Worm (Caenorhabditis elegans) whole organism, L2 larva: ENCODE data around the gene C13F10.6.

Experiments
- C34F6.9 ChIP-seq: fragments of 150-350 bp; optimal IDR thresholded peaks from 2 replicates; lab custom pipeline; 2014; ENCODE audit warnings: missing biosample characterization, missing genetic modification characterization
- F13H6.1 ChIP-seq: sonication (generic microtip); optimal IDR thresholded peaks from 2 replicates; lab custom pipeline; 2016; ENCODE audit warnings: missing genetic modification characterization, missing compliant biosample characterization
- R02D3.7 ChIP-seq: fragments of 150-350 bp; optimal IDR thresholded peaks from 2 replicates; lab custom pipeline; 2014; ENCODE audit warnings: missing biosample characterization, missing genetic modification characterization
- ZK546.5 ChIP-seq: sonication (generic microtip); optimal IDR thresholded peaks from 2 replicates; lab custom pipeline; 2017; ENCODE audit warnings: missing biosample characterization, missing genetic modification characterization
- alr-1 ChIP-seq: fragments of 150-350 bp; optimal IDR thresholded peaks from 2 replicates; lab custom pipeline; 2014; ENCODE audit warnings: missing biosample characterization, missing genetic modification characterization
- aly-2 ChIP-seq: fragments of 150-350 bp; optimal IDR thresholded peaks from 2 replicates; lab custom pipeline; 2014; ENCODE audit warnings: missing biosample characterization, missing genetic modification characterization
- ama-1 ChIP-seq: fragments of 150-350 bp; optimal IDR thresholded peaks from 2 replicates; lab custom pipeline; 2018; ENCODE audit warnings: inconsistent platforms
- blmp-1 ChIP-seq: sonication (generic microtip); optimal IDR thresholded peaks from 2 replicates; lab custom pipeline; 2017; ENCODE audit warnings: missing genetic modification characterization, mild to moderate bottlenecking, missing compliant biosample characterization, antibody characterized with exemption, moderate library complexity; ENCODE audit not compliant: insufficient read depth
- ceh-82 ChIP-seq: fragments of 150-350 bp; optimal IDR thresholded peaks from 2 replicates; lab custom pipeline; 2014; ENCODE audit warnings: missing biosample characterization, missing genetic modification characterization
- crh-2 ChIP-seq: sonication (generic microtip); optimal IDR thresholded peaks from 2 replicates; lab custom pipeline; 2017; ENCODE audit warnings: missing biosample characterization, missing genetic modification characterization
- dmd-4 ChIP-seq: sonication (generic microtip); optimal IDR thresholded peaks from 2 replicates; lab custom pipeline; 2017; ENCODE audit warnings: missing biosample characterization, missing genetic modification characterization
- egl-27 ChIP-seq: sonication (generic microtip); optimal IDR thresholded peaks from 3 replicates; lab custom pipeline; 2017; ENCODE audit warnings: missing biosample characterization, missing genetic modification reagents, missing genetic modification characterization
- elt-1 ChIP-seq: fragments of 150-350 bp; optimal IDR thresholded peaks from 2 replicates; lab custom pipeline; 2014; ENCODE audit warnings: missing biosample characterization, missing genetic modification characterization
- fos-1 ChIP-seq: fragments of 150-350 bp; optimal IDR thresholded peaks from 2 replicates; lab custom pipeline; 2014; ENCODE audit warnings: missing biosample characterization, missing genetic modification characterization
- gmeb-1 ChIP-seq: fragments of 150-350 bp; optimal IDR thresholded peaks from 2 replicates; lab custom pipeline; 2014; ENCODE audit warnings: missing biosample characterization, missing genetic modification characterization
- lin-11 ChIP-seq: fragments of 150-350 bp; sonication (generic microtip); optimal IDR thresholded peaks from 2 replicates; lab custom pipeline; 2014; ENCODE audit warnings: missing biosample characterization, missing genetic modification characterization, inconsistent platforms, mixed read lengths
- lin-39 ChIP-seq: fragments of 150-350 bp; optimal IDR thresholded peaks from 2 replicates; lab custom pipeline; 2014; ENCODE audit warnings: missing biosample characterization, missing genetic modification reagents, missing genetic modification characterization
- lsy-2 ChIP-seq, 2 experiments: fragments of 150-350 bp in 1 of 2; sonication (generic microtip) in 1 of 2; optimal IDR thresholded peaks; 2 replicates each; lab custom pipeline; 2014 to 2017; ENCODE audit warnings: missing biosample characterization in 2 of 2, missing genetic modification characterization in 2 of 2
- mab-5 ChIP-seq: fragments of 150-350 bp; optimal IDR thresholded peaks from 2 replicates; lab custom pipeline; 2014; ENCODE audit warnings: missing biosample characterization, missing genetic modification characterization
- mbf-1 ChIP-seq: sonication (generic microtip); optimal IDR thresholded peaks from 2 replicates; lab custom pipeline; 2017; ENCODE audit warnings: missing biosample characterization, missing genetic modification characterization
- mdl-1 ChIP-seq, 2 experiments: fragments of 150-350 bp in 1 of 2; sonication (generic microtip) in 1 of 2; optimal IDR thresholded peaks; 2 replicates each; lab custom pipeline; 2017; ENCODE audit warnings: missing biosample characterization in 2 of 2, missing genetic modification characterization in 2 of 2
- nhr-10 ChIP-seq: sonication (generic microtip); optimal IDR thresholded peaks from 2 replicates; lab custom pipeline; 2017; ENCODE audit warnings: missing biosample characterization, missing genetic modification characterization
- nhr-129 ChIP-seq: fragments of 150-350 bp; optimal IDR thresholded peaks from 2 replicates; lab custom pipeline; 2014; ENCODE audit warnings: missing biosample characterization, missing genetic modification characterization
- nhr-21 ChIP-seq: fragments of 150-350 bp; optimal IDR thresholded peaks from 2 replicates; lab custom pipeline; 2014; ENCODE audit warnings: missing biosample characterization, missing genetic modification characterization
- nhr-237 ChIP-seq: fragments of 150-350 bp; optimal IDR thresholded peaks from 2 replicates; lab custom pipeline; 2014; ENCODE audit warnings: missing biosample characterization, missing genetic modification characterization
- nhr-25 ChIP-seq: fragments of 150-350 bp; sonication (generic microtip); optimal IDR thresholded peaks from 3 replicates; lab custom pipeline; 2014; ENCODE audit warnings: missing biosample characterization, missing genetic modification characterization
- nhr-77 ChIP-seq: fragments of 150-350 bp; optimal IDR thresholded peaks from 2 replicates; lab custom pipeline; 2014; ENCODE audit warnings: missing biosample characterization, missing genetic modification characterization
- peb-1 ChIP-seq: fragments of 150-350 bp; optimal IDR thresholded peaks from 2 replicates; lab custom pipeline; 2014; ENCODE audit warnings: missing biosample characterization, missing genetic modification characterization
- sem-4 ChIP-seq: fragments of 150-350 bp; optimal IDR thresholded peaks from 2 replicates; lab custom pipeline; 2014; ENCODE audit warnings: missing biosample characterization, missing genetic modification reagents, missing genetic modification characterization
- skn-1 ChIP-seq: sonication (generic microtip); optimal IDR thresholded peaks from 2 replicates; lab custom pipeline; 2017; ENCODE audit warnings: missing biosample characterization, missing genetic modification characterization
- sma-3 ChIP-seq: sonication (generic microtip); optimal IDR thresholded peaks from 2 replicates; lab custom pipeline; 2016; ENCODE audit warnings: missing genetic modification reagents, missing genetic modification characterization, missing compliant biosample characterization
- sma-9 ChIP-seq, 2 experiments: fragments of 150-350 bp in 1 of 2; sonication (generic microtip) in 1 of 2; optimal IDR thresholded peaks; 2 replicates each; lab custom pipeline; 2014 to 2016; ENCODE audit warnings: missing genetic modification characterization in 2 of 2, mild to moderate bottlenecking in 1 of 2, missing biosample characterization in 1 of 2, missing compliant biosample characterization in 1 of 2, missing genetic modification reagents in 1 of 2, moderate library complexity in 1 of 2
- unc-39 ChIP-seq: fragments of 150-350 bp; optimal IDR thresholded peaks from 2 replicates; lab custom pipeline; 2014; ENCODE audit warnings: missing biosample characterization, missing genetic modification characterization
- unc-55 ChIP-seq: fragments of 150-350 bp; sonication (generic microtip); optimal IDR thresholded peaks from 3 replicates; lab custom pipeline; 2014; ENCODE audit warnings: missing biosample characterization, missing genetic modification reagents, missing genetic modification characterization
- zag-1 ChIP-seq: fragments of 150-350 bp; optimal IDR thresholded peaks from 2 replicates; lab custom pipeline; 2014; ENCODE audit warnings: missing biosample characterization, missing genetic modification characterization
- ztf-11 ChIP-seq: sonication (generic microtip); optimal IDR thresholded peaks from 2 replicates; lab custom pipeline; 2017; ENCODE audit warnings: missing biosample characterization, missing genetic modification characterization
- ztf-4 ChIP-seq: fragments of 150-350 bp; optimal IDR thresholded peaks from 2 replicates; lab custom pipeline; 2014; ENCODE audit warnings: missing biosample characterization, missing genetic modification characterization

Gene C13F10.6

DNA sequence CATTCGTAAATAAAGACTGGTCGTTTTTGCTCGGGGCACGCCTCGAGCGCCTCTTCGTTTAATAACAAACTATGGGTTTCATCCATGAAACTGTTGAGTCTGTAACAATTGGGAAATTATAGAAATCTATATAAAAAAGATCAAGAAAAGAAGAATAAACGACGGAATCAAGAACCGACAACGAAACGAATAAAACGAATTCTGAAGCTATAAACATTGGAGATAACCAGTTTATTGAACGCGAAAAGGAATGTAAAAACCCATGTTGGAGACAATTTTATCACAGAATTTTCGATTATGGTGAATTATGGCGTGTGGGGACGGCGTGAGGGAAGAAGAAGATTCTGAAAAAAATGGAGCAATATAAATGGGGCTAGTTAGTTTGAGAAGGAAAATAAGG is 6.0 kb downstream of the C13F10.6 start, which contains the start of gene soap-1:
Gene soap-1 (minus strand): TSS at position 101 of the 400 bp plus-strand sequence.
- TF ChIP-seq nhr-77 (tag; lab: Kevin White, UChicago) (no peak), mbf-1 (tag; lab: Kevin White, UChicago) (no peak), ceh-82 (tag; lab: Kevin White, UChicago) (no peak), nhr-25 (tag; lab: Kevin White, UChicago) (no peak), nhr-10 (tag; lab: Kevin White, UChicago) (no peak), lin-11 (tag; lab: Kevin White, UChicago) (no peak), nhr-237 (tag; lab: Kevin White, UChicago) (no peak), nhr-21 (tag; lab: Kevin White, UChicago) (no peak), sem-4 (tag; lab: Kevin White, UChicago) (no peak), unc-39 (tag; lab: Kevin White, UChicago) (no peak), sma-3 (no peak), zag-1 (tag; lab: Kevin White, UChicago) (no peak), unc-55 (GFP tag; lab: Kevin White, UChicago) (no peak), ztf-11 (no peak)

DNA sequence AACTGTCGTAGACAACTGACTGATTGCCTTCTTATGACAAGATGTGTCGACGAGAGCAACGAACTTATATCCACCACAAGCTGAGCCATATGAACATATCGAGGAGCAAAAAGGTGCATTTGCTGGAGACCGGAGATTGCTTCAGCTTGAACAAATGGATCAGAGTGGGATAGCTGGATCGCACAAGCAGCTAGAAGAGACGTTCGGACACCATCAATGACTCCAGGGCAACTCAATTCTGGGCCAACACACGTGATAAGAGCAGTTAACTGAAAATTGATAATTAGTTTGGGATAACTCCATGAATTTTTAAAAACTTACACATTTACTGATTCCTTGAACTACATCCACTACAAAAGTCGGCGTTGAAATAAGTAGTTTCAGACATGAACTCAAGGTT is 11.8 kb downstream of the C13F10.6 start:
- TF ChIP-seq mab-5 (tag; lab: Kevin White, UChicago) (no peak), alr-1 (tag; lab: Kevin White, UChicago) (no peak), aly-2 (tag; lab: Kevin White, UChicago) (no peak), peb-1 (tag; lab: Kevin White, UChicago) (no peak), zag-1 (tag; lab: Kevin White, UChicago) (no peak), mdl-1 (tag; optimal IDR thresholded peaks at IDR 0.05; lab: Kevin White, UChicago) (no peak), lsy-2 (tag; optimal IDR thresholded peaks at IDR 0.05; lab: Kevin White, UChicago) (no peak), ama-1 (lab: Kevin White, UChicago) (no peak), lin-39 (no peak), sma-9 (GFP tag; optimal IDR thresholded peaks at IDR 0.05; lab: Kevin White, UChicago) (no peak), sma-9 (tag; optimal IDR thresholded peaks at IDR 0.05; lab: Kevin White, UChicago) (no peak), C34F6.9 (no peak), R02D3.7 (no peak), egl-27 (tag; lab: Kevin White, UChicago) (no peak), nhr-77 (tag; lab: Kevin White, UChicago) (no peak), gmeb-1 (tag; lab: Kevin White, UChicago) (no peak), F13H6.1 (tag; lab: Kevin White, UChicago) (no peak), sma-3 (no peak)

DNA sequence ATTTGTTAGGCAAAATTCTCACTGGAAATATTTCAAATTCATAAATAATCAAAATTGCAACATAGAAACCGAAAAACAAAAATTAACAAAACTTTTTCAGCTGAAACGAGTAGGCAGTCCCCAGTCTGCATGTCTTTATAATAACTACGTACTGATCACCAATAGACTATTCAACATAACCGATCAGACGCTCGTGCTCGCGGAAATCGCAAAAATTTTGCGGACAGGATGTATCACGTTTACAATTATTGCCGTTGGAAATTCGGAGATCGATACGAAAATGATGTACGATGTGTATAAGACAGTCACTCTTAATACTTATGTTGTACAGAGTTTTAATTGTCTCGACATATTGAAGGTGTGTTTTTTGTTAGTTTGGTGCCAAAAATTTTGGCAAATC is 19.5 kb downstream of the C13F10.6 start:
- no peak for TF ChIP-seq nhr-77 (tag; lab: Kevin White, UChicago)
- no peak for TF ChIP-seq lin-39
- TF ChIP-seq zag-1 (tag; lab: Kevin White, UChicago), result no peak
- no peak for TF ChIP-seq mdl-1 (tag; optimal IDR thresholded peaks at IDR 0.05; lab: Kevin White, UChicago)
- no peak for TF ChIP-seq ceh-82 (tag; lab: Kevin White, UChicago)
- no peak for TF ChIP-seq mbf-1 (tag; lab: Kevin White, UChicago)
- no peak for TF ChIP-seq dmd-4 (tag; lab: Kevin White, UChicago)
- TF ChIP-seq blmp-1 (tag; lab: Kevin White, UChicago), result no peak
- TF ChIP-seq unc-39 (tag; lab: Kevin White, UChicago), result no peak

DNA sequence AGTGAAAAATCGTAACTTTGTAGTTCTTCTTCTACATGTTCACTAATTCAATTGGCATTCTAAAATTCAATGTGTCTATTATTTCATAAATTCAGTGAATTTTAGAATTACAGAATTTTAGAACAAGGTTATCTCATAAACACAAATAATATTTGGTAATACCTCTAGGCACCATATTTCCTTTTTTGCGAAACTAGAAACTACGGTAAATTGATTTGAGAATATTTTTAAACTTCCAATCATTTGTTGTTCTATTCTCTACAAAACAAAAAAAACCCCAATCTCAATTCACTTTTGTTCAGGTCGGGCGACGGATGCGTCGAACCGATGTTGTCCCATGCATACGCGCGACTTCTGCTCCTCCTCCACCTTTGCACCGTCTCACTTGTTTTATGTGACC is 20.9 kb downstream of the C13F10.6 start, which contains the start of gene F09G2.1:
Gene F09G2.1 (plus strand): TSS at position 301 of the 400 bp plus-strand sequence.
- TF ChIP-seq nhr-25 (tag; lab: Kevin White, UChicago) (no peak), egl-27 (tag; lab: Kevin White, UChicago) (no peak), nhr-21 (tag; lab: Kevin White, UChicago) (no peak)

DNA sequence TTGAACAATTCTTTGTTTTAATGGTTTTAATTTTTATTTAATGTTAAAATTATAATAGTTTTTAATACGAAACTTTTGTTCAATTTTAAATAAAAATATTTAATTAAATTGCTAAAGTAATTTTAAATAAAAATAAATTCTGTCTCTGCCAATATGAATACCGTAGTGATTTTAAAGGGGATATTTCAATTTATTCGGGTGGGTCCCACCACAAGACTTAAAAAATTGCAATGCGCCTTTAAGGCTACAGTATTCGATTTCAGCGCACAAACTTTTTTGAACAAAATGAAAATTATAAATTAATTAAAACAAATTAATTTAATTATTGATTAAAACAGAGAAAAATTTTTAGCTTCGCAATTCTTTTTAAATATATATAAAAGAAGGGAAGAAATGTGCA is 21.8 kb downstream of the C13F10.6 start:
- TF ChIP-seq C34F6.9 (no peak), skn-1 (no peak), ama-1 (lab: Kevin White, UChicago) (no peak), nhr-21 (tag; lab: Kevin White, UChicago) (no peak)

DNA sequence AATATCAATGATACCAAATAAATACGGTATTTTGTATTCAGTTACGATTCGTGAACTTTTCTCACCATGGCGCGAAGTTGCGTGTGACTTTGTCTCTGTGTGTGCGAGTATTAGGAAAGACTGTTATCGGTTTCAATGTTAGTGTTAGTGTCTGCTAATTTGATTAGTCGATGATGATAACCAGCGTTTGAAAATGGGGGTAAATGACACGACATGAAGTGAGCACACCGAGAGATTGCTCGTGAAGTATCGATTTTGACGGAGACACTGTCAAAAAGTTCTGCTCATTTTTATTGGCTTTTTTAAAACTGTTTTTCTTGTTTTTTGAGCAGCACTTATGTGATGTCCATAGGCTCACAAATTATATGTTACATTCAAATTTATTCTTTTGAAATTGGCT is 22.4 kb downstream of the C13F10.6 start:
- TF ChIP-seq fos-1, result peak; percentile 83
- TF ChIP-seq mdl-1 (tag; optimal IDR thresholded peaks at IDR 0.05; lab: Kevin White, UChicago), result no peak
- TF ChIP-seq sma-9 (GFP tag; optimal IDR thresholded peaks at IDR 0.05; lab: Kevin White, UChicago), result peak; percentile 14
- TF ChIP-seq sma-9 (tag; optimal IDR thresholded peaks at IDR 0.05; lab: Kevin White, UChicago), result no peak
- TF ChIP-seq skn-1, result no peak
- no peak for TF ChIP-seq lsy-2 (tag; optimal IDR thresholded peaks at IDR 0.05; lab: Kevin White, UChicago)
- TF ChIP-seq unc-39 (tag; lab: Kevin White, UChicago), result no peak
- no peak for TF ChIP-seq ztf-4 (tag; lab: Kevin White, UChicago)
- no peak for TF ChIP-seq blmp-1 (tag; lab: Kevin White, UChicago)
- no peak for TF ChIP-seq nhr-21 (tag; lab: Kevin White, UChicago)
- no peak for TF ChIP-seq peb-1 (tag; lab: Kevin White, UChicago)
- peak; percentile 6 for TF ChIP-seq sma-3
- peak; percentile 18 for TF ChIP-seq nhr-129 (tag; lab: Kevin White, UChicago)
- no peak for TF ChIP-seq dmd-4 (tag; lab: Kevin White, UChicago)
- peak; percentile 65 for TF ChIP-seq ama-1 (lab: Kevin White, UChicago)
- TF ChIP-seq nhr-237 (tag; lab: Kevin White, UChicago), result no peak
- no peak for TF ChIP-seq ZK546.5 (tag; lab: Kevin White, UChicago)
- peak; percentile 67 for TF ChIP-seq crh-2 (tag; lab: Kevin White, UChicago)
- peak; percentile 4 for TF ChIP-seq gmeb-1 (tag; lab: Kevin White, UChicago)
- no peak for TF ChIP-seq mbf-1 (tag; lab: Kevin White, UChicago)
- peak; percentile 20 for TF ChIP-seq F13H6.1 (tag; lab: Kevin White, UChicago)
- no peak for TF ChIP-seq elt-1 (tag; lab: Kevin White, UChicago)
